Worm (Caenorhabditis elegans): ENCODE measurements around the gene R07B7.8.

Gene R07B7.8

ce11 chrV:12039755-12040154 lies 44.4 kb downstream of the R07B7.8 start:
- TF ChIP-seq isw-1 (GFP tag; IDR thresholded peaks at IDR 0.05): no peak
- no peak for TF ChIP-seq hpl-2 (GFP tag; optimal IDR thresholded peaks at IDR 0.05)
- peak; percentile 28 for TF ChIP-seq blmp-1 (tag; optimal IDR thresholded peaks at IDR 0.05)
- no peak for TF ChIP-seq mab-9 (GFP tag; IDR thresholded peaks at IDR 0.05)
- TF ChIP-seq alr-1 (tag; optimal IDR thresholded peaks at IDR 0.05; ENCODE audit: borderline replicate concordance): no peak
- TF ChIP-seq hlh-17 (GFP tag; optimal IDR thresholded peaks at IDR 0.05; ENCODE audit: borderline replicate concordance): no peak
- TF ChIP-seq nhr-85 (tag): peak; percentile 34
- TF ChIP-seq nhr-71 (tag; optimal IDR thresholded peaks at IDR 0.05): no peak
- TF ChIP-seq lin-14 (GFP tag; optimal IDR thresholded peaks at IDR 0.05): peak; percentile 29
- TF ChIP-seq tlp-1 (tag; optimal IDR thresholded peaks at IDR 0.05): no peak

DNA sequence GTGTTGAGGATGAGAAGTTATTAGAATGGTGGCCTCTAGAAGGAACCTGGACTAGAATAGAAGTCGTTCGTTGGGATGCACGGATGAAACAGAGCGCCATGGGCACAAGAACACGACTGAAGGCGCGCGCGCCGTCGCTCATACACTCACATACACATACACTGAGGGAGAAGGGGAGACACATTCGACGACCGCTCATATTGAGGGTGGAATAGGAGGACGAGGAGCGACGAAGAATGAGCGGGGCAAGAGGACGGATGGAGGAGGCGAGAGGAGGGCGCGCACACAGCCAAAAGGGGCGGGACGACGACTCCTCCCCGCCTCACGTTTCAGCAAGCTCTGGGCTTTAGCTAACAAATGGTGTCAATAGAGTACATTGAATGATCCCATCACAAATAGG lies 45.3 kb downstream of the R07B7.8 start:
- TF ChIP-seq ceh-90 (tag; optimal IDR thresholded peaks at IDR 0.05): no peak
- TF ChIP-seq jun-1 (tag; optimal IDR thresholded peaks at IDR 0.05): no peak
- no peak for TF ChIP-seq ztf-11 (tag; optimal IDR thresholded peaks at IDR 0.05)
- TF ChIP-seq fos-1 (tag; optimal IDR thresholded peaks at IDR 0.05): no peak
- TF ChIP-seq nhr-76 (tag; optimal IDR thresholded peaks at IDR 0.05): no peak
- no peak for TF ChIP-seq lir-3 (tag; optimal IDR thresholded peaks at IDR 0.05; ENCODE audit: poor library complexity)
- no peak for TF ChIP-seq ets-5 (GFP tag; IDR thresholded peaks at IDR 0.05)
- TF ChIP-seq lsy-2 (tag; optimal IDR thresholded peaks at IDR 0.05): no peak
- TF ChIP-seq C16A3.4 (tag; optimal IDR thresholded peaks at IDR 0.05): no peak
- TF ChIP-seq F16B12.6 (tag; optimal IDR thresholded peaks at IDR 0.05): no peak
- peak; percentile 46 for TF ChIP-seq nhr-47 (tag; optimal IDR thresholded peaks at IDR 0.05)
- no peak for TF ChIP-seq mdl-1 (tag; optimal IDR thresholded peaks at IDR 0.05)
- TF ChIP-seq snu-23 (GFP tag; optimal IDR thresholded peaks at IDR 0.05): peak; percentile 29
- no peak for TF ChIP-seq hlh-17 (GFP tag; optimal IDR thresholded peaks at IDR 0.05; ENCODE audit: borderline replicate concordance)
- no peak for TF ChIP-seq efl-3 (GFP tag; optimal IDR thresholded peaks at IDR 0.05)
- no peak for TF ChIP-seq hlh-4 (tag; optimal IDR thresholded peaks at IDR 0.05)
- peak in 1 of 3 experiments; percentile 34 for TF ChIP-seq dpl-1 (GFP tag; optimal IDR thresholded peaks at IDR 0.05)
- TF ChIP-seq ceh-63 (GFP tag; optimal IDR thresholded peaks at IDR 0.05): no peak
- TF ChIP-seq egl-27 (tag; optimal IDR thresholded peaks at IDR 0.05): no peak
- peak; percentile 28 for TF ChIP-seq dsc-1 (tag; optimal IDR thresholded peaks at IDR 0.05)
- no peak for TF ChIP-seq blmp-1 (tag; optimal IDR thresholded peaks at IDR 0.05)
- TF ChIP-seq pax-3 (tag; optimal IDR thresholded peaks at IDR 0.05): peak; percentile 31
- no peak for TF ChIP-seq unc-130 (tag; optimal IDR thresholded peaks at IDR 0.05)
- TF ChIP-seq swsn-7 (tag; optimal IDR thresholded peaks at IDR 0.05): peak; percentile 26
- TF ChIP-seq ztf-4 (tag; optimal IDR thresholded peaks at IDR 0.05): no peak
- no peak for TF ChIP-seq mep-1 (tag; optimal IDR thresholded peaks at IDR 0.05)
- no peak for TF ChIP-seq pag-3 (tag; optimal IDR thresholded peaks at IDR 0.05; ENCODE audit: borderline replicate concordance, insufficient read depth)
- no peak for TF ChIP-seq snpc-4 (tag; optimal IDR thresholded peaks at IDR 0.05)
- no peak for TF ChIP-seq aly-2 (tag; optimal IDR thresholded peaks at IDR 0.05)
- peak in 2 of 3 experiments; percentile 8 to 58 for TF ChIP-seq ceh-82 (tag; optimal IDR thresholded peaks at IDR 0.05)
- no peak for TF ChIP-seq nhr-28 (tag; optimal IDR thresholded peaks at IDR 0.05)
- peak; percentile 27 for TF ChIP-seq nhr-20 (tag; optimal IDR thresholded peaks at IDR 0.05)
- TF ChIP-seq fkh-10 (GFP tag; optimal IDR thresholded peaks at IDR 0.05): no peak
- no peak for TF ChIP-seq elt-3 (tag; optimal IDR thresholded peaks at IDR 0.05)
- TF ChIP-seq sptf-1 (tag; optimal IDR thresholded peaks at IDR 0.05): no peak
- TF ChIP-seq C34B4.2 (tag; optimal IDR thresholded peaks at IDR 0.05): no peak
- no peak for TF ChIP-seq nhr-19 (GFP tag; conservative IDR thresholded peaks at IDR 0.05)
- TF ChIP-seq ceh-8 (GFP tag; optimal IDR thresholded peaks at IDR 0.05): no peak
- TF ChIP-seq egl-13 (tag; optimal IDR thresholded peaks at IDR 0.05): no peak
- no peak for TF ChIP-seq nhr-12 (tag; optimal IDR thresholded peaks at IDR 0.05)
- no peak for TF ChIP-seq fkh-4 (tag; optimal IDR thresholded peaks at IDR 0.05; ENCODE audit: borderline replicate concordance)
- TF ChIP-seq rnt-1 (tag; optimal IDR thresholded peaks at IDR 0.05): no peak
- no peak for TF ChIP-seq zag-1 (tag; optimal IDR thresholded peaks at IDR 0.05)
